Worm (Caenorhabditis elegans) whole organism, mixed stage, embryonic: ENCODE measurements around the gene gpa-3.

Source experiments
- M03D4.4 ChIP-seq: sonication (generic microtip); optimal IDR thresholded peaks from 2 replicates; lab custom pipeline; 2017; ENCODE audit warnings: mild to moderate bottlenecking, missing genetic modification characterization, missing compliant biosample characterization
- bed-3 ChIP-seq: fragments of 200-800 bp; sonication (Bioruptor generic); optimal IDR thresholded peaks from 3 replicates; lab custom pipeline; 2018; ENCODE audit warnings: mild to moderate bottlenecking, missing genetic modification characterization, moderate library complexity, missing compliant biosample characterization
- blmp-1 ChIP-seq: fragments of 150-350 bp; optimal IDR thresholded peaks from 2 replicates; lab custom pipeline; 2014; ENCODE audit warnings: missing biosample characterization, missing genetic modification characterization
- ceh-39 ChIP-seq: fragments of 150-350 bp; optimal IDR thresholded peaks from 2 replicates; lab custom pipeline; 2014; ENCODE audit warnings: missing biosample characterization, missing genetic modification characterization
- ceh-43 ChIP-seq: fragments of 200-800 bp; sonication (Bioruptor generic); optimal IDR thresholded peaks from 2 replicates; lab custom pipeline; 2018; ENCODE audit warnings: mild to moderate bottlenecking, missing genetic modification characterization, moderate library complexity, missing compliant biosample characterization
- ceh-83 ChIP-seq: fragments of 200-800 bp; sonication (Bioruptor generic); optimal IDR thresholded peaks from 2 replicates; lab custom pipeline; 2018; ENCODE audit warnings: mild to moderate bottlenecking, missing genetic modification characterization, missing compliant biosample characterization
- ces-1 ChIP-seq: fragments of 150-350 bp; optimal IDR thresholded peaks from 2 replicates; lab custom pipeline; 2014; ENCODE audit warnings: missing biosample characterization, missing genetic modification reagents, missing genetic modification characterization
- cnd-1 ChIP-seq: fragments of 200-800 bp; sonication (Bioruptor generic); optimal IDR thresholded peaks from 2 replicates; lab custom pipeline; 2018; ENCODE audit warnings: mild to moderate bottlenecking, missing genetic modification characterization, missing compliant biosample characterization
- elt-1 ChIP-seq: sonication (generic microtip); optimal IDR thresholded peaks from 2 replicates; lab custom pipeline; 2017; ENCODE audit warnings: missing genetic modification characterization, mild to moderate bottlenecking, missing compliant biosample characterization, antibody characterized with exemption, moderate library complexity, borderline replicate concordance; ENCODE audit not compliant: insufficient read depth
- flh-1 ChIP-seq: fragments of 200-800 bp; sonication (Bioruptor generic); optimal IDR thresholded peaks from 2 replicates; lab custom pipeline; 2018; ENCODE audit warnings: mild to moderate bottlenecking, missing genetic modification characterization, moderate library complexity, missing compliant biosample characterization
- ham-2 ChIP-seq: fragments of 200-800 bp; sonication (Bioruptor generic); optimal IDR thresholded peaks from 2 replicates; lab custom pipeline; 2018; ENCODE audit warnings: mild to moderate bottlenecking, missing genetic modification characterization, missing compliant biosample characterization
- hlh-1 ChIP-seq: fragments of 150-350 bp; optimal IDR thresholded peaks from 2 replicates; lab custom pipeline; 2014; ENCODE audit warnings: missing biosample characterization, missing genetic modification reagents, missing genetic modification characterization
- lin-13 ChIP-seq: fragments of 150-350 bp; optimal IDR thresholded peaks from 2 replicates; lab custom pipeline; 2014; ENCODE audit warnings: missing biosample characterization, missing genetic modification characterization
- lin-32 ChIP-seq: fragments of 200-800 bp; sonication (Bioruptor generic); optimal IDR thresholded peaks from 2 replicates; lab custom pipeline; 2018; ENCODE audit warnings: mild to moderate bottlenecking, missing genetic modification characterization, missing compliant biosample characterization
- lsy-2 ChIP-seq: fragments of 150-350 bp; optimal IDR thresholded peaks from 2 replicates; lab custom pipeline; 2014; ENCODE audit warnings: missing biosample characterization, missing genetic modification characterization
- mab-5 ChIP-seq: fragments of 150-350 bp; optimal IDR thresholded peaks from 2 replicates; lab custom pipeline; 2014; ENCODE audit warnings: missing biosample characterization, missing genetic modification characterization
- mep-1 ChIP-seq: fragments of 150-350 bp; optimal IDR thresholded peaks from 2 replicates; lab custom pipeline; 2017; ENCODE audit warnings: missing biosample characterization, missing genetic modification reagents, missing genetic modification characterization, inconsistent platforms
- mls-2 ChIP-seq: sonication (generic microtip); optimal IDR thresholded peaks from 2 replicates; lab custom pipeline; 2016; ENCODE audit warnings: mild to moderate bottlenecking, missing genetic modification characterization, moderate library complexity, missing compliant biosample characterization
- nhr-12 ChIP-seq: fragments of 150-350 bp; optimal IDR thresholded peaks from 2 replicates; lab custom pipeline; 2014; ENCODE audit warnings: missing biosample characterization, missing genetic modification characterization
- nhr-2 ChIP-seq: fragments of 150-350 bp; optimal IDR thresholded peaks from 2 replicates; lab custom pipeline; 2014; ENCODE audit warnings: missing biosample characterization, missing genetic modification characterization
- nhr-237 ChIP-seq: fragments of 150-350 bp; optimal IDR thresholded peaks from 2 replicates; lab custom pipeline; 2014; ENCODE audit warnings: missing biosample characterization, missing genetic modification characterization
- nhr-28 ChIP-seq: fragments of 150-350 bp; optimal IDR thresholded peaks from 2 replicates; lab custom pipeline; 2014; ENCODE audit warnings: missing biosample characterization, missing genetic modification characterization
- pha-4 ChIP-seq: fragments of 150-350 bp; optimal IDR thresholded peaks from 2 replicates; lab custom pipeline; 2018; ENCODE audit warnings: missing biosample characterization, missing genetic modification reagents, missing genetic modification characterization
- sem-2 ChIP-seq: fragments of 200-800 bp; sonication (Bioruptor generic); optimal IDR thresholded peaks from 2 replicates; lab custom pipeline; 2018; ENCODE audit warnings: mild to moderate bottlenecking, missing genetic modification characterization, missing compliant biosample characterization
- snpc-4 ChIP-seq: fragments of 150-350 bp; optimal IDR thresholded peaks from 2 replicates; lab custom pipeline; 2014; ENCODE audit warnings: missing biosample characterization, missing genetic modification characterization
- sptf-1 ChIP-seq: sonication (generic microtip); optimal IDR thresholded peaks from 2 replicates; lab custom pipeline; 2017; ENCODE audit warnings: mild to moderate bottlenecking, missing genetic modification characterization, moderate library complexity, missing compliant biosample characterization
- unc-120 ChIP-seq: sonication (generic microtip); optimal IDR thresholded peaks from 2 replicates; lab custom pipeline; 2017; ENCODE audit warnings: missing genetic modification characterization, missing compliant biosample characterization; ENCODE audit not compliant: poor library complexity, severe bottlenecking
- unc-39 ChIP-seq: fragments of 150-350 bp; optimal IDR thresholded peaks from 2 replicates; lab custom pipeline; 2014; ENCODE audit warnings: missing biosample characterization, missing genetic modification characterization
- unc-62 ChIP-seq: fragments of 150-350 bp; optimal IDR thresholded peaks from 2 replicates; lab custom pipeline; 2014; ENCODE audit warnings: missing biosample characterization, missing genetic modification reagents, missing genetic modification characterization
- zip-8 ChIP-seq: fragments of 150-350 bp; optimal IDR thresholded peaks from 2 replicates; lab custom pipeline; 2014; ENCODE audit warnings: missing biosample characterization, missing genetic modification characterization
- ztf-11 ChIP-seq: fragments of 150-350 bp; optimal IDR thresholded peaks from 2 replicates; lab custom pipeline; 2014; ENCODE audit warnings: missing biosample characterization, missing genetic modification characterization

Gene gpa-3

ce11 chrV:9342965-9343628 is 16.5 kb downstream of the gpa-3 start:
- TF ChIP-seq mls-2 (tag; lab: Kevin White, UChicago) (no peak), elt-1 (no peak), lin-32 (GFP tag; lab: Kevin White, UChicago) (no peak), ceh-39 (tag; lab: Kevin White, UChicago) (no peak), nhr-28 (no peak), pha-4 (tag; lab: Kevin White, UChicago) (no peak), unc-120 (tag; lab: Kevin White, UChicago) (no peak), nhr-237 (tag; lab: Kevin White, UChicago) (no peak), sem-2 (no peak), mep-1 (tag; lab: Kevin White, UChicago) (no peak), sptf-1 (no peak), unc-62 (GFP tag; lab: Kevin White, UChicago) (no peak), ztf-11 (tag; lab: Kevin White, UChicago) (no peak), blmp-1 (tag; lab: Kevin White, UChicago) (no peak), flh-1 (GFP tag; lab: Kevin White, UChicago) (no peak), unc-39 (tag; lab: Kevin White, UChicago) (no peak), ces-1 (GFP tag; lab: Kevin White, UChicago) (no peak), lsy-2 (no peak), lin-13 (tag; lab: Kevin White, UChicago) (no peak), M03D4.4 (tag; lab: Kevin White, UChicago) (no peak)

ce11 chrV:9340318-9340717 is 19.3 kb downstream of the gpa-3 start:
- TF ChIP-seq elt-1 = no peak
- TF ChIP-seq mls-2 (tag; lab: Kevin White, UChicago) = no peak
- no peak for TF ChIP-seq snpc-4
- TF ChIP-seq nhr-237 (tag; lab: Kevin White, UChicago) = no peak
- no peak for TF ChIP-seq hlh-1 (tag; lab: Kevin White, UChicago)
- TF ChIP-seq nhr-28 = no peak
- TF ChIP-seq pha-4 (tag; lab: Kevin White, UChicago) = no peak
- TF ChIP-seq unc-39 (tag; lab: Kevin White, UChicago) = no peak
- TF ChIP-seq lsy-2 = no peak
- TF ChIP-seq ceh-83 = no peak
- no peak for TF ChIP-seq bed-3 (GFP tag; lab: Kevin White, UChicago)
- no peak for TF ChIP-seq blmp-1 (tag; lab: Kevin White, UChicago)
- no peak for TF ChIP-seq cnd-1 (tag; lab: Kevin White, UChicago)
- TF ChIP-seq unc-62 (GFP tag; lab: Kevin White, UChicago) = no peak
- no peak for TF ChIP-seq mab-5
- TF ChIP-seq unc-120 (tag; lab: Kevin White, UChicago) = no peak
- TF ChIP-seq nhr-12 (tag; lab: Kevin White, UChicago) = no peak
- TF ChIP-seq ceh-39 (tag; lab: Kevin White, UChicago) = no peak
- TF ChIP-seq ham-2 (GFP tag; lab: Kevin White, UChicago) = no peak

DNA sequence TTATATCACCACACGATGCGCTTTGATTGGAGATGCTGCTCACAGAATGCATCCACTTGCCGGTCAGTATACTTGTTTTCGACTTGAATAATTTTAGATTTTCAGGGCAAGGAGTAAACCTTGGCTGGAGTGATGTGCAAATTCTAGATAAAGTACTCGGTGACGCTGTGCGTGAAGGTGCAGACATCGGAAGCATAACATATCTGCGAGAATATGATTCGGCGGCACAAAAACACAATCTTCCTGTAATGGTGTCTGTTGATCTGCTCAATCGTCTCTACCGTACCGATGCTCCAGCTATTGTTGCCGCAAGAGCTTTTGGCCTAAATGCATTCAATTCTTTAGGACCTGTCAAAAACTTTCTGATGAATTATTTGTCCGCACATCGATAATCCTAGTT is 21.1 kb downstream of the gpa-3 start:
- TF ChIP-seq zip-8 (tag; lab: Kevin White, UChicago) (no peak), ceh-83 (no peak), lin-13 (tag; lab: Kevin White, UChicago) (no peak), ces-1 (GFP tag; lab: Kevin White, UChicago) (no peak), ztf-11 (tag; lab: Kevin White, UChicago) (no peak), ceh-43 (GFP tag; lab: Kevin White, UChicago) (no peak), ham-2 (GFP tag; lab: Kevin White, UChicago) (no peak), nhr-2 (tag; lab: Kevin White, UChicago) (no peak), unc-120 (tag; lab: Kevin White, UChicago) (no peak), mls-2 (tag; lab: Kevin White, UChicago) (no peak)

- TF ChIP-seq sptf-1 (no peak), lsy-2 (no peak), nhr-237 (tag; lab: Kevin White, UChicago) (no peak), nhr-2 (tag; lab: Kevin White, UChicago) (no peak), elt-1 (no peak), ceh-39 (tag; lab: Kevin White, UChicago) (no peak), flh-1 (GFP tag; lab: Kevin White, UChicago) (no peak), unc-62 (GFP tag; lab: Kevin White, UChicago) (no peak)
- TF ChIP-seq, all 35 proteins: peak for 0
Measured at ce11 chrV:9336462-9336861, 23.1 kb downstream of the gpa-3 start, which contains the start of gene coq-6. Gene coq-6, plus strand, starts transcription at chrV:9336762.
